Worm (Caenorhabditis elegans) whole organism, L2 larva: ENCODE measurements around the gene F47B8.1.
"Not testable (repeated sequence)": the region's sequence is repeated elsewhere in the genome, so short reads cannot be mapped to it uniquely, and the experiment has no call there.

Source experiments
- ZK546.5 ChIP-seq: sonication (generic microtip); optimal IDR thresholded peaks from 2 replicates; lab custom pipeline; 2017; ENCODE audit warnings: missing biosample characterization, missing genetic modification characterization
- dmd-4 ChIP-seq: sonication (generic microtip); optimal IDR thresholded peaks from 2 replicates; lab custom pipeline; 2017; ENCODE audit warnings: missing biosample characterization, missing genetic modification characterization
- egl-27 ChIP-seq: sonication (generic microtip); optimal IDR thresholded peaks from 3 replicates; lab custom pipeline; 2017; ENCODE audit warnings: missing biosample characterization, missing genetic modification reagents, missing genetic modification characterization
- nhr-12 ChIP-seq: fragments of 150-350 bp; optimal IDR thresholded peaks from 2 replicates; lab custom pipeline; 2014; ENCODE audit warnings: missing biosample characterization, missing genetic modification characterization
- nhr-237 ChIP-seq: fragments of 150-350 bp; optimal IDR thresholded peaks from 2 replicates; lab custom pipeline; 2014; ENCODE audit warnings: missing biosample characterization, missing genetic modification characterization
- unc-39 ChIP-seq: fragments of 150-350 bp; optimal IDR thresholded peaks from 2 replicates; lab custom pipeline; 2014; ENCODE audit warnings: missing biosample characterization, missing genetic modification characterization
- unc-55 ChIP-seq: fragments of 150-350 bp; sonication (generic microtip); optimal IDR thresholded peaks from 3 replicates; lab custom pipeline; 2014; ENCODE audit warnings: missing biosample characterization, missing genetic modification reagents, missing genetic modification characterization
- unc-62 ChIP-seq: fragments of 150-350 bp; optimal IDR thresholded peaks from 2 replicates; lab custom pipeline; 2014; ENCODE audit warnings: missing biosample characterization, missing genetic modification reagents, missing genetic modification characterization

ce11 chrV:14306771-14307170 lies 7.4 kb downstream of the F47B8.1 start, which contains the start of gene spig-4:
- TF ChIP-seq unc-39 (tag; lab: Kevin White, UChicago); nhr-237 (tag; lab: Kevin White, UChicago); unc-62 (GFP tag; lab: Kevin White, UChicago); egl-27; unc-55 (GFP tag; lab: Kevin White, UChicago); dmd-4 (tag; lab: Kevin White, UChicago); ZK546.5 (tag; lab: Kevin White, UChicago); nhr-12 (tag; lab: Kevin White, UChicago): not testable (repeated sequence)
